Worm (Caenorhabditis elegans) whole organism, L3 larva: Measurements from ENCODE around the gene vha-13.
"Not testable (repeated sequence)": the region's sequence is repeated elsewhere in the genome, so short reads cannot be mapped to it uniquely, and the experiment has no call there.

Experiments used
- daf-12 ChIP-seq: fragments of 150-350 bp; optimal IDR thresholded peaks from 2 replicates; lab custom pipeline; 2014; ENCODE audit warnings: missing biosample characterization, missing genetic modification reagents, missing genetic modification characterization
- egl-27 ChIP-seq: sonication (generic microtip); optimal IDR thresholded peaks from 4 replicates; lab custom pipeline; 2017; ENCODE audit warnings: missing biosample characterization, missing genetic modification reagents, missing genetic modification characterization
- elt-2 ChIP-seq: sonication (generic microtip); optimal IDR thresholded peaks from 2 replicates; lab custom pipeline; 2016; ENCODE audit warnings: missing genetic modification reagents, mild to moderate bottlenecking, missing genetic modification characterization, missing compliant biosample characterization
- elt-3 ChIP-seq, 3 experiments: fragments of 150-350 bp in 1 of 3; sonication (generic microtip) in 2 of 3; optimal IDR thresholded peaks; 2 replicates in 2 of 3; 4 replicates in 1 of 3; lab custom pipeline; 2014 to 2017; ENCODE audit warnings: missing biosample characterization in 3 of 3, missing genetic modification characterization in 3 of 3
- lin-39 ChIP-seq: fragments of 150-350 bp; optimal IDR thresholded peaks from 2 replicates; lab custom pipeline; 2018; ENCODE audit warnings: missing biosample characterization, missing genetic modification reagents, missing genetic modification characterization
- lsy-12 ChIP-seq: sonication (generic microtip); optimal IDR thresholded peaks from 2 replicates; lab custom pipeline; 2016; ENCODE audit warnings: mild to moderate bottlenecking, missing genetic modification characterization, missing compliant biosample characterization
- mdl-1 ChIP-seq: fragments of 150-350 bp; optimal IDR thresholded peaks from 2 replicates; lab custom pipeline; 2014; ENCODE audit warnings: missing biosample characterization, missing genetic modification characterization
- mml-1 ChIP-seq: fragments of 150-350 bp; sonication (generic microtip); optimal IDR thresholded peaks from 3 replicates; lab custom pipeline; 2014; ENCODE audit warnings: missing biosample characterization, missing genetic modification characterization
- nhr-11 ChIP-seq: fragments of 150-350 bp; optimal IDR thresholded peaks from 2 replicates; lab custom pipeline; 2014; ENCODE audit warnings: missing biosample characterization, missing genetic modification characterization
- nhr-25 ChIP-seq: sonication (generic microtip); optimal IDR thresholded peaks from 2 replicates; lab custom pipeline; 2017; ENCODE audit warnings: missing biosample characterization, missing genetic modification characterization
- nhr-28 ChIP-seq: fragments of 150-350 bp; optimal IDR thresholded peaks from 2 replicates; lab custom pipeline; 2014; ENCODE audit warnings: missing biosample characterization, missing genetic modification characterization
- pqm-1 ChIP-seq: fragments of 150-350 bp; optimal IDR thresholded peaks from 2 replicates; lab custom pipeline; 2017; ENCODE audit warnings: missing biosample characterization, missing genetic modification characterization, inconsistent platforms
- unc-39 ChIP-seq: sonication (generic microtip); optimal IDR thresholded peaks from 4 replicates; lab custom pipeline; 2017; ENCODE audit warnings: missing biosample characterization, missing genetic modification characterization
- ztf-4 ChIP-seq: fragments of 150-350 bp; optimal IDR thresholded peaks from 2 replicates; lab custom pipeline; 2014; ENCODE audit warnings: missing biosample characterization, missing genetic modification characterization

DNA sequence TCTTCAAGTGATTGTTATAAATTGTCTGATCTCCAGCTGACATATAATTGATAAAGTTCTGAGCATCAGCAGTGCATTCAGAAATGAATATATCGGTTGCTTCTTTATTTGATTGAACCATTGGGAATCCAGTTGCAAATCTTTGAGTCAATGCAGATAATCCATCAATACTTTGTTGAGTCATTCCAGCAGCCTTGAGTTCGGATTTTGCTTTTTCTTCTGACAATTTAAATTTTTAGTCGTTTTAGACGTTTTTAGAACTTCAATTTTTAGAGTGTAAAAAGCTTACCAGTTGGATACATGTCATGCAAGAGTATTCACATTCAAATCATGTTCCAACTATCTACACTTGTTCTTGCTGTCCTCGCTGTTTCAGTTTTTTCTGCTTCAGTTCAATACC is 41.9 kb upstream of the vha-13 start, which contains the start of gene F14D7.14:
- not testable (repeated sequence) for TF ChIP-seq lsy-12 (tag; lab: Kevin White, UChicago); nhr-28 (tag; lab: Kevin White, UChicago); egl-27 (tag; lab: Kevin White, UChicago); nhr-11 (tag; lab: Kevin White, UChicago); nhr-25 (tag; lab: Kevin White, UChicago); mdl-1; elt-3 (tag; optimal IDR thresholded peaks at IDR 0.05; lab: Kevin White, UChicago); unc-39 (tag; lab: Kevin White, UChicago); ztf-4 (tag; lab: Kevin White, UChicago); mml-1 (tag; lab: Kevin White, UChicago); elt-2; pqm-1 (tag; lab: Kevin White, UChicago); daf-12 (tag; lab: Kevin White, UChicago); lin-39 (tag; lab: Kevin White, UChicago)
